Worm (Caenorhabditis elegans): ENCODE results near the gene tmem-145.

tmem-145 gene

DNA sequence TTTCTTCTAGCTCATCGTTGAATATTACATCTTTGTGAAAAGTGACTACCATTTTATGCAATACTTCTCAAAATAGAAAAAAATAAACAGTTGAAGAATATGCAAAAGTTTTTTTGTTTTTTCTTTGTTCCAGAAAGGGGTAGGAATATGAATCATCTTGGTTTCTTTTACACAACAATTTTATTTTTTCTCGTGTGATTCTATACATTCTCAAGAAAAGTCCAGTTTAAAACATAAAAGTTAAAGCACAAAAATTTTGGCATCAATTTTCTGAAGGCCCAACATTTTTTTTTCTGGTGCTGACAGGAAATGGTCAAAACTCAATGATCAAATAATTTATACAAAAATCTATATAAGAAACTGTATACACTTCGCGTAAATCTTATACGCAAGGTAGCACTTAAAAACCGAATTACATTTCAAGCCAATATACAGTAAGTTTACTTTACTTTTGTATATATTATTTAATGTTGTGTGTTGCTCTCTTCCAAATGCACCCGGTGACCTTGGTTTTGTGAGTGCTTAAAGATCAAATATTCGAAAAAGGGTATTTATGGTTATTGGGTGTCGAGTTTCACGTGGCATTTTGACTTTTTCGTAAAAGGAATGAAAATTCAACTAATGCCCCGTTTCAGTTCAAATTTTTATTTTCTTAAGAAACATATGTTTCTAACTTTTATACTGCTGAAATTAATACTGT, 35.0 kb upstream of the tmem-145 start, which contains the start of the genes W03G11.2 and lgc-13:
Gene W03G11.2, minus strand, starts transcription at position 101 of the 700 bp plus-strand sequence.
Gene lgc-13, plus strand, starts transcription at position 650 of the 700 bp plus-strand sequence.
- no peak for TF ChIP-seq ztf-18 (tag; optimal IDR thresholded peaks at IDR 0.05)
- no peak for TF ChIP-seq egl-44 (GFP tag; IDR thresholded peaks at IDR 0.05)
- TF ChIP-seq lin-54 (GFP tag; optimal IDR thresholded peaks at IDR 0.05), result no peak
- TF ChIP-seq K12H6.12 (tag; optimal IDR thresholded peaks at IDR 0.05), result no peak
- TF ChIP-seq F22D6.2 (tag; optimal IDR thresholded peaks at IDR 0.05), result no peak
- TF ChIP-seq unc-130 (GFP tag; optimal IDR thresholded peaks at IDR 0.05), result no peak
- TF ChIP-seq akir-1 (GFP tag; optimal IDR thresholded peaks at IDR 0.05), result no peak
- TF ChIP-seq Y79H2A.3 (GFP tag; conservative IDR thresholded peaks at IDR 0.05), result no peak
- TF ChIP-seq ccch-3 (GFP tag; optimal IDR thresholded peaks at IDR 0.05), result no peak
- TF ChIP-seq B0261.1 (tag; optimal IDR thresholded peaks at IDR 0.05), result no peak
- no peak for TF ChIP-seq somi-1 (GFP tag; optimal IDR thresholded peaks at IDR 0.05)
- no peak for TF ChIP-seq lag-1 (GFP tag; IDR thresholded peaks at IDR 0.05)
- TF ChIP-seq C06A6.2 (GFP tag; conservative IDR thresholded peaks at IDR 0.05), result no peak
- no peak for TF ChIP-seq die-1 (tag; optimal IDR thresholded peaks at IDR 0.05)
- TF ChIP-seq repo-1 (tag; optimal IDR thresholded peaks at IDR 0.05), result no peak
- TF ChIP-seq F10E7.11 (tag; optimal IDR thresholded peaks at IDR 0.05), result no peak

DNA sequence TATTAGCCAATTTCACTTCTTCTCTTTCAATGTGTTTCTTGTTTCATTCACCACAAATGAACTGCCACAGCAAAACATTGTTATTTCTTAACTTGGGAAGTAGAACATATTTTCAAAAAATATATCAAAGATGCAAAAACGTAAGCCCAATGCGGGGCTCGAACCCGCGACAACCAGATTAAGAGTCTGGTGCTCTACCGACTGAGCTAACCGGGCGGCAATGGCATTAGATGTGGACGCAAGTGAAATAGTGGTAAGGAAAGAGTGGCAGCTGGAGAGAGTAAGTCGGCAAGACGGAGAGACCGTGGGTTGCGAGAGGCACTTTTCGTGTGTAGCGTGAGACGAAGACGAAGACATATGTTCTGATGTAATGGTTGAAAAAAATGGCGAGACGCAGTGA, 32.3 kb upstream of the tmem-145 start:
- TF ChIP-seq F57A8.1 (GFP tag; optimal IDR thresholded peaks at IDR 0.05), result no peak
- TF ChIP-seq mes-4 (tag; optimal IDR thresholded peaks at IDR 0.05), result peak; percentile 90
- peak; percentile 82 for TF ChIP-seq repo-1 (tag; optimal IDR thresholded peaks at IDR 0.05)
- peak; percentile 80 for TF ChIP-seq snpc-3.4 (tag; optimal IDR thresholded peaks at IDR 0.05)
- peak; percentile 70; the same call in 1 of the 2 replicates for TF ChIP-seq Y95B8A.8 (GFP tag; IDR thresholded peaks at IDR 0.05)
- peak; percentile 91 for TF ChIP-seq fkh-3 (tag; optimal IDR thresholded peaks at IDR 0.05)
- peak; percentile 41 for TF ChIP-seq sdz-38 (tag; optimal IDR thresholded peaks at IDR 0.05)
- peak; percentile 79 for TF ChIP-seq ceh-40 (GFP tag; IDR thresholded peaks at IDR 0.05)
- peak; percentile 59 for TF ChIP-seq ets-4 (GFP tag; optimal IDR thresholded peaks at IDR 0.05)
- TF ChIP-seq F23B12.7 (tag; optimal IDR thresholded peaks at IDR 0.05; ENCODE audit: insufficient read depth), result peak; percentile 80
- no peak for TF ChIP-seq lsl-1 (GFP tag; optimal IDR thresholded peaks at IDR 0.05)
- peak; percentile 94; the same call in 1 of the 2 replicates for TF ChIP-seq nhr-120 (GFP tag; IDR thresholded peaks at IDR 0.05)
- no peak for TF ChIP-seq lsy-27 (tag; optimal IDR thresholded peaks at IDR 0.05; ENCODE audit: borderline replicate concordance, insufficient read depth)
- TF ChIP-seq sptf-2 (GFP tag; optimal IDR thresholded peaks at IDR 0.05), result no peak
- TF ChIP-seq efl-1 (GFP tag; optimal IDR thresholded peaks at IDR 0.05), result peak; percentile 8
- no peak for TF ChIP-seq pha-4 (tag; optimal IDR thresholded peaks at IDR 0.05)
- TF ChIP-seq ztf-26 (tag; optimal IDR thresholded peaks at IDR 0.05), result peak; percentile 92
- TF ChIP-seq mel-28 (tag; optimal IDR thresholded peaks at IDR 0.05; ENCODE audit: borderline replicate concordance), result peak; percentile 80
- peak; percentile 92 for TF ChIP-seq let-526 (GFP tag; IDR thresholded peaks at IDR 0.05)
- no peak for TF ChIP-seq aptf-3 (GFP tag; IDR thresholded peaks at IDR 0.05)
- TF ChIP-seq T07F8.4 (tag; optimal IDR thresholded peaks at IDR 0.05), result peak; percentile 87
- TF ChIP-seq pbrm-1 (GFP tag; IDR thresholded peaks at IDR 0.05), result peak; percentile 90
- TF ChIP-seq B0019.2 (GFP tag; conservative IDR thresholded peaks at IDR 0.05), result no peak; the same call in 1 of the 2 replicates
- TF ChIP-seq C06A6.2 (GFP tag; conservative IDR thresholded peaks at IDR 0.05), result peak; percentile 67
- TF ChIP-seq hmg-20 (GFP tag; IDR thresholded peaks at IDR 0.05), result peak; percentile 60
- peak; percentile 21 for TF ChIP-seq dpl-1 (GFP tag; optimal IDR thresholded peaks at IDR 0.05)
- peak; percentile 76 for TF ChIP-seq ceh-79 (tag; optimal IDR thresholded peaks at IDR 0.05)
- TF ChIP-seq madf-3 (GFP tag; IDR thresholded peaks at IDR 0.05), result 0 out of 2 replicates have a peak, but pooled peaks have one; percentile 66
- TF ChIP-seq madf-10 (tag; optimal IDR thresholded peaks at IDR 0.05), result peak; percentile 85
- TF ChIP-seq zfh-2 (GFP tag; conservative IDR thresholded peaks at IDR 0.05), result no peak
- no peak for TF ChIP-seq F55B11.4 (tag; optimal IDR thresholded peaks at IDR 0.05; ENCODE audit: borderline replicate concordance, insufficient read depth)
- peak; percentile 89 for TF ChIP-seq rcor-1 (GFP tag; IDR thresholded peaks at IDR 0.05)
- peak; percentile 84 for TF ChIP-seq Y53F4B.3 (GFP tag; IDR thresholded peaks at IDR 0.05)
